Worm (Caenorhabditis elegans): ENCODE results near the gene ttm-1.

Gene ttm-1

DNA sequence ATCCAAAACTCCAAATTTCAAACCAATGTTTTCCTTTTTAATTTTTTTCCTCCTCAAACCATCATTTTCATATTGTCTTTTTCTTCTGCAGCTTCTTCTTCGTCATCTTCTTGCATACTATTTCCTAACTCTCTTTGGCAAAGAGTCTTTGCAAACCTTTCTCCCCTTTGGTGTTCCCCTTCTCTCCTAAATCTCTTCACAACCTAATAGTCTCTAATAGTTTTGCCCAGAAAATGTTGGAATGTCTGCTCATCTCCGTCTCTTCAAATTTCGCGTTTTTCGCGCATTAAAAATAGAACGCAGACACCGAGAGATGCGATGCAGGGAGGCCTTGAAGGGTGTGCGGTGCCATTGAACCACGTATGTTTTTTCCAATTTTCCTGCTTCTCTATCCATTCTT, 35.3 kb upstream of the ttm-1 start, which contains the start of gene ZK1010.10:
Gene ZK1010.10, plus strand, starts transcription at position 286 of the 400 bp plus-strand sequence.
- TF ChIP-seq fkh-8 (tag; optimal IDR thresholded peaks at IDR 0.05) (peak; percentile 19), ceh-90 (tag; optimal IDR thresholded peaks at IDR 0.05) (no peak), elt-3 (tag; optimal IDR thresholded peaks at IDR 0.05) (no peak), rnt-1 (tag; optimal IDR thresholded peaks at IDR 0.05) (no peak), ets-5 (GFP tag; IDR thresholded peaks at IDR 0.05) (no peak), blmp-1 (tag; optimal IDR thresholded peaks at IDR 0.05) (peak; percentile 47), nhr-77 (tag; optimal IDR thresholded peaks at IDR 0.05) (peak; percentile 13), nhr-85 (tag) (peak; percentile 75), lin-13 (GFP tag; optimal IDR thresholded peaks at IDR 0.05) (no peak), unc-30 (tag; optimal IDR thresholded peaks at IDR 0.05) (no peak), lin-35 (GFP tag; optimal IDR thresholded peaks at IDR 0.05) (peak; percentile 47 to 59), sptf-1 (tag; optimal IDR thresholded peaks at IDR 0.05) (no peak), pag-3 (tag; optimal IDR thresholded peaks at IDR 0.05; ENCODE audit: borderline replicate concordance, insufficient read depth) (no peak), pqm-1 (tag; optimal IDR thresholded peaks at IDR 0.05) (no peak), nhr-12 (tag; optimal IDR thresholded peaks at IDR 0.05) (no peak), zag-1 (tag; optimal IDR thresholded peaks at IDR 0.05) (no peak), nhr-90 (tag; optimal IDR thresholded peaks at IDR 0.05; ENCODE audit: poor library complexity) (no peak), efl-3 (GFP tag; optimal IDR thresholded peaks at IDR 0.05) (no peak), ztf-4 (tag; optimal IDR thresholded peaks at IDR 0.05) (no peak), nhr-84 (tag; optimal IDR thresholded peaks at IDR 0.05) (no peak), C34B4.2 (tag; optimal IDR thresholded peaks at IDR 0.05) (no peak), mab-9 (GFP tag; IDR thresholded peaks at IDR 0.05) (no peak), dpl-1 (GFP tag; optimal IDR thresholded peaks at IDR 0.05) (peak in 2 of 3 experiments; percentile 15 to 45), lin-39 (tag; optimal IDR thresholded peaks at IDR 0.05) (no peak), tbx-2 (tag; optimal IDR thresholded peaks at IDR 0.05) (peak; percentile 23), alr-1 (tag; optimal IDR thresholded peaks at IDR 0.05; ENCODE audit: borderline replicate concordance) (no peak), egl-27 (tag; optimal IDR thresholded peaks at IDR 0.05) (no peak), ceh-88 (GFP tag; IDR thresholded peaks at IDR 0.05) (no peak), dsc-1 (tag; optimal IDR thresholded peaks at IDR 0.05) (no peak), zip-4 (GFP tag; optimal IDR thresholded peaks at IDR 0.05) (no peak), ceh-82 (tag; optimal IDR thresholded peaks at IDR 0.05) (peak in 2 of 3 experiments; percentile 55 to 67), C04F5.9 (tag; optimal IDR thresholded peaks at IDR 0.05) (no peak), aha-1 (tag; optimal IDR thresholded peaks at IDR 0.05) (no peak), lin-15B (tag; optimal IDR thresholded peaks at IDR 0.05) (no peak), lin-14 (GFP tag; optimal IDR thresholded peaks at IDR 0.05) (no peak), lsy-2 (tag; optimal IDR thresholded peaks at IDR 0.05) (peak in 1 of 2 experiments; percentile 77), unc-98 (GFP tag; IDR thresholded peaks at IDR 0.05) (no peak), hlh-17 (GFP tag; optimal IDR thresholded peaks at IDR 0.05; ENCODE audit: borderline replicate concordance) (no peak), tlp-1 (tag; optimal IDR thresholded peaks at IDR 0.05) (no peak), pax-3 (tag; optimal IDR thresholded peaks at IDR 0.05) (no peak), F16B12.6 (tag; optimal IDR thresholded peaks at IDR 0.05) (no peak), nhr-237 (tag; optimal IDR thresholded peaks at IDR 0.05) (no peak), mep-1 (tag; optimal IDR thresholded peaks at IDR 0.05) (peak; percentile 36), hpl-2 (GFP tag; optimal IDR thresholded peaks at IDR 0.05) (no peak), snu-23 (GFP tag; optimal IDR thresholded peaks at IDR 0.05) (peak; percentile 36), egl-13 (tag; optimal IDR thresholded peaks at IDR 0.05) (no peak), fkh-10 (GFP tag; optimal IDR thresholded peaks at IDR 0.05) (no peak), skn-1 (tag; optimal IDR thresholded peaks at IDR 0.05) (peak; percentile 48), grh-1 (GFP tag; IDR thresholded peaks at IDR 0.05) (no peak), lir-3 (tag; optimal IDR thresholded peaks at IDR 0.05; ENCODE audit: poor library complexity) (no peak), ceh-63 (GFP tag; optimal IDR thresholded peaks at IDR 0.05) (no peak), fkh-4 (tag; optimal IDR thresholded peaks at IDR 0.05; ENCODE audit: borderline replicate concordance) (no peak)

Data from whole organism, L1 larva.